Fruit fly (Drosophila melanogaster) S2 (cell line): ENCODE results near the gene CG17625.

Experiments used
- CG8478 ChIP-seq: fragments of >200 bp; optimal IDR thresholded peaks from 2 replicates; lab custom pipeline; 2018
- CTCF ChIP-seq, 2 experiments: fragments of >200 bp; optimal IDR thresholded peaks; 2 replicates each; lab custom pipeline; 2018

dm6 chr3R:22639239-22639858, 47.3 kb upstream of the CG17625 start, which contains the start of the genes loco and wake:
- peak in 1 of 2 experiments; percentile 55 for TF ChIP-seq CTCF (optimal IDR thresholded peaks at IDR 0.05; lab: Kevin White, UChicago)
- no peak for TF ChIP-seq CG8478 (lab: Kevin White, UChicago)
